Fruit fly (Drosophila melanogaster) whole organism, embryonic: ENCODE data around the gene CG7582.
A peak's percentile ranks its signal among the peaks of the same experiment; 100 is the strongest.

Experiments used
- CG10147 ChIP-seq: fragments of 200-800 bp; sonication (Bioruptor generic); optimal IDR thresholded peaks from 2 replicates; lab custom pipeline; 2019; ENCODE audit warnings: missing biosample characterization, mild to moderate bottlenecking, missing genetic modification characterization, moderate library complexity
- CG10267 ChIP-seq: fragments of 200-800 bp; sonication (Bioruptor generic); optimal IDR thresholded peaks from 2 replicates; lab custom pipeline; 2018; ENCODE audit warnings: missing biosample characterization, mild to moderate bottlenecking, missing genetic modification characterization, moderate library complexity
- CG10979 ChIP-seq: fragments of 200-800 bp; sonication (Bioruptor generic); optimal IDR thresholded peaks from 2 replicates; lab custom pipeline; 2018; ENCODE audit warnings: missing biosample characterization, mild to moderate bottlenecking, missing genetic modification characterization, moderate library complexity
- CG11695 ChIP-seq: fragments of 200-800 bp; sonication (Bioruptor generic); IDR thresholded peaks from 3 replicates; pipeline ENCODE4 v1.3.6; 2022; ENCODE audit warnings: missing biosample characterization, missing genetic modification characterization
- CG12769 ChIP-seq: fragments of 200-800 bp; sonication (Bioruptor generic); optimal IDR thresholded peaks from 2 replicates; lab custom pipeline; 2019; ENCODE audit warnings: missing biosample characterization, mild to moderate bottlenecking, missing genetic modification characterization, moderate library complexity
- CG12942 ChIP-seq: fragments of 200-800 bp; sonication (Bioruptor generic); optimal IDR thresholded peaks from 3 replicates; lab custom pipeline; 2016; ENCODE audit warnings: missing biosample characterization, missing genetic modification characterization
- CG13624 ChIP-seq: fragments of 200-800 bp; sonication (Bioruptor generic); optimal IDR thresholded peaks from 2 replicates; lab custom pipeline; 2016; ENCODE audit warnings: missing biosample characterization, missing genetic modification characterization
- CG14014 ChIP-seq: fragments of 200-800 bp; sonication (Bioruptor generic); IDR thresholded peaks from 2 replicates; pipeline ENCODE4 v1.3.6; 2022; ENCODE audit warnings: missing biosample characterization, missing genetic modification characterization
- CG15269 ChIP-seq: fragments of 200-800 bp; sonication (Bioruptor generic); optimal IDR thresholded peaks from 2 replicates; lab custom pipeline; 2018; ENCODE audit warnings: missing biosample characterization, mild to moderate bottlenecking, missing genetic modification characterization, moderate library complexity
- CG16779 ChIP-seq: fragments of 200-800 bp; sonication (Bioruptor generic); IDR thresholded peaks from 2 replicates; pipeline ENCODE4 v1.3.6; 2022; ENCODE audit warnings: missing biosample characterization, missing genetic modification characterization
- CG18262 ChIP-seq: fragments of 200-800 bp; optimal IDR thresholded peaks from 3 replicates; lab custom pipeline; 2019; ENCODE audit warnings: missing biosample characterization, mild to moderate bottlenecking, missing genetic modification characterization, moderate library complexity
- CG30431 ChIP-seq: fragments of 200-800 bp; sonication (Bioruptor generic); optimal IDR thresholded peaks from 2 replicates; lab custom pipeline; 2017; ENCODE audit warnings: missing biosample characterization, missing genetic modification characterization
- CG3726 ChIP-seq: fragments of 200-800 bp; sonication (Bioruptor generic); IDR thresholded peaks from 3 replicates; pipeline ENCODE4, ENCODE4 v1.3.6; 2022; ENCODE audit warnings: missing biosample characterization, missing genetic modification characterization
- CG3995 ChIP-seq: fragments of 200-800 bp; sonication (Bioruptor generic); optimal IDR thresholded peaks from 3 replicates; lab custom pipeline; 2016; ENCODE audit warnings: missing biosample characterization, missing genetic modification characterization
- CG4424 ChIP-seq: fragments of 200-800 bp; sonication (Bioruptor generic); optimal IDR thresholded peaks from 3 replicates; lab custom pipeline; 2016; ENCODE audit warnings: missing biosample characterization, missing genetic modification characterization
- CG6272 ChIP-seq: fragments of 200-800 bp; sonication (Bioruptor generic); IDR thresholded peaks from 2 replicates; pipeline ENCODE4 v1.3.6; 2022; ENCODE audit warnings: missing biosample characterization, missing genetic modification characterization
- CG6791 ChIP-seq: fragments of 200-800 bp; sonication (Bioruptor generic); IDR thresholded peaks from 3 replicates; pipeline ENCODE4 v1.3.6; 2022; ENCODE audit warnings: missing biosample characterization, missing genetic modification characterization; ENCODE audit not compliant: partially characterized antibody
- CG9215 ChIP-seq: fragments of 200-800 bp; sonication (Bioruptor generic); IDR thresholded peaks from 2 replicates; pipeline ENCODE4 v1.3.6; 2022; ENCODE audit warnings: missing biosample characterization, missing genetic modification characterization
- CG9797 ChIP-seq: fragments of 200-800 bp; sonication (Bioruptor generic); optimal IDR thresholded peaks from 3 replicates; lab custom pipeline; 2018; ENCODE audit warnings: missing biosample characterization, mild to moderate bottlenecking, missing genetic modification characterization
- CoRest ChIP-seq: fragments of 200-800 bp; sonication (Bioruptor generic); optimal IDR thresholded peaks from 3 replicates; lab custom pipeline; 2018; ENCODE audit warnings: missing biosample characterization, mild to moderate bottlenecking, missing genetic modification characterization, moderate library complexity
- Dll ChIP-seq: fragments of 200-800 bp; sonication (Bioruptor generic); IDR thresholded peaks from 4 replicates; pipeline ENCODE4 v1.3.6; 2022; ENCODE audit warnings: missing biosample characterization, missing genetic modification characterization; ENCODE audit not compliant: partially characterized antibody
- Ets65A ChIP-seq: fragments of 200-800 bp; sonication (Bioruptor generic); peaks from one replicate; lab custom pipeline; 2016; ENCODE audit warnings: missing biosample characterization, missing genetic modification characterization
- Gug ChIP-seq: fragments of 200-800 bp; sonication (Bioruptor generic); IDR thresholded peaks from 4 replicates; pipeline ENCODE4 v1.3.6; 2022; ENCODE audit warnings: missing biosample characterization, missing genetic modification characterization
- Hr78 ChIP-seq, 2 experiments: fragments of 200-800 bp in 1 of 2; fragments of >200 bp in 1 of 2; sonication (Bioruptor generic) in 1 of 2; optimal IDR thresholded peaks; 2 replicates each; lab custom pipeline; 2017 to 2019; ENCODE audit warnings: missing biosample characterization in 2 of 2, missing genetic modification characterization in 2 of 2, mild to moderate bottlenecking in 1 of 2, moderate library complexity in 1 of 2
- Max ChIP-seq: fragments of 200-800 bp; sonication (Bioruptor generic); optimal IDR thresholded peaks from 2 replicates; lab custom pipeline; 2016; ENCODE audit warnings: missing biosample characterization, mild to moderate bottlenecking, missing genetic modification characterization
- Meics ChIP-seq: fragments of 200-800 bp; sonication (Bioruptor generic); optimal IDR thresholded peaks from 2 replicates; lab custom pipeline; 2017; ENCODE audit warnings: missing biosample characterization, mild to moderate bottlenecking, missing genetic modification characterization
- Nf-YB ChIP-seq: fragments of 200-800 bp; sonication (Bioruptor generic); optimal IDR thresholded peaks from 3 replicates; lab custom pipeline; 2019; ENCODE audit warnings: missing biosample characterization, mild to moderate bottlenecking, missing genetic modification characterization, moderate library complexity
- Nf-YC ChIP-seq: fragments of 200-800 bp; optimal IDR thresholded peaks from 3 replicates; lab custom pipeline; 2019; ENCODE audit warnings: missing biosample characterization, mild to moderate bottlenecking, missing genetic modification characterization, moderate library complexity
- NfI ChIP-seq: fragments of 200-800 bp; sonication (Bioruptor generic); optimal IDR thresholded peaks from 3 replicates; lab custom pipeline; 2018; ENCODE audit warnings: missing biosample characterization, mild to moderate bottlenecking, missing genetic modification characterization, moderate library complexity
- Oaz ChIP-seq: fragments of 200-800 bp; sonication (Bioruptor generic); IDR thresholded peaks from 2 replicates; pipeline ENCODE4 v1.3.6; 2022; ENCODE audit warnings: missing biosample characterization, missing genetic modification characterization
- Oli ChIP-seq: fragments of 200-800 bp; sonication (Bioruptor generic); optimal IDR thresholded peaks from 2 replicates; lab custom pipeline; 2018; ENCODE audit warnings: missing biosample characterization, mild to moderate bottlenecking, missing genetic modification characterization, moderate library complexity
- Scr ChIP-seq: fragments of 200-800 bp; sonication (Bioruptor generic); IDR thresholded peaks from 2 replicates; pipeline ENCODE4 v1.3.6; 2022; ENCODE audit warnings: missing biosample characterization, missing genetic modification characterization; ENCODE audit not compliant: partially characterized antibody
- bcd ChIP-seq: fragments of 200-800 bp; sonication (Bioruptor generic); optimal IDR thresholded peaks from 2 replicates; lab custom pipeline; 2017; ENCODE audit warnings: missing biosample characterization, mild to moderate bottlenecking, missing genetic modification characterization
- cato ChIP-seq: fragments of 200-800 bp; sonication (Bioruptor generic); optimal IDR thresholded peaks from 2 replicates; lab custom pipeline; 2016; ENCODE audit warnings: missing biosample characterization, missing genetic modification characterization, borderline replicate concordance
- da ChIP-seq: fragments of 200-800 bp; sonication (Bioruptor generic); optimal IDR thresholded peaks from 2 replicates; lab custom pipeline; 2016; ENCODE audit warnings: missing biosample characterization, missing genetic modification characterization
- dati ChIP-seq: fragments of 200-800 bp; sonication (Bioruptor generic); IDR thresholded peaks from 2 replicates; pipeline ENCODE4 v1.3.6; 2022; ENCODE audit warnings: missing biosample characterization, missing genetic modification characterization
- dpn ChIP-seq, 2 experiments: fragments of 200-800 bp; sonication (Bioruptor generic); optimal IDR thresholded peaks; 3 replicates each; lab custom pipeline; 2016; ENCODE audit warnings: missing biosample characterization in 2 of 2, missing genetic modification characterization in 2 of 2
- gce ChIP-seq: fragments of 200-800 bp; sonication (Bioruptor generic); IDR thresholded peaks from 3 replicates; pipeline ENCODE4 v1.3.6; 2022; ENCODE audit warnings: missing biosample characterization, missing genetic modification characterization
- gt ChIP-seq: fragments of 200-800 bp; sonication (Bioruptor generic); IDR thresholded peaks from 2 replicates; pipeline ENCODE4 v1.3.6; 2022; ENCODE audit warnings: missing biosample characterization, missing genetic modification characterization
- hkb ChIP-seq, 2 experiments: fragments of 200-800 bp in 1 of 2; fragments of >200 bp in 1 of 2; sonication (Bioruptor generic) in 1 of 2; IDR thresholded peaks in 1 of 2; optimal IDR thresholded peaks in 1 of 2; 2 replicates each; pipeline versions ENCODE4 v1.3.6 to Lab custom; 2017 to 2022; ENCODE audit warnings: missing biosample characterization in 1 of 2, missing genetic modification characterization in 1 of 2
- insv ChIP-seq, 2 experiments: fragments of 200-800 bp; sonication (Bioruptor generic); optimal IDR thresholded peaks; 3 replicates each; lab custom pipeline; 2016 to 2018; ENCODE audit warnings: missing biosample characterization in 2 of 2, missing genetic modification characterization in 2 of 2
- inv ChIP-seq: fragments of 200-800 bp; sonication (Bioruptor generic); IDR thresholded peaks from 2 replicates; pipeline ENCODE4 v1.3.6; 2022; ENCODE audit warnings: missing biosample characterization, missing genetic modification characterization; ENCODE audit not compliant: partially characterized antibody
- ken ChIP-seq: fragments of 200-800 bp; sonication (Bioruptor generic); IDR thresholded peaks from 3 replicates; pipeline ENCODE4 v1.3.6; 2022; ENCODE audit warnings: missing biosample characterization, missing genetic modification characterization
- lmd ChIP-seq: fragments of 200-800 bp; sonication (Bioruptor generic); IDR thresholded peaks from 2 replicates; pipeline ENCODE4 v1.3.6; 2022; ENCODE audit warnings: missing biosample characterization, missing genetic modification characterization
- phol ChIP-seq: fragments of 200-800 bp; sonication (Bioruptor generic); optimal IDR thresholded peaks from 3 replicates; lab custom pipeline; 2018; ENCODE audit warnings: missing biosample characterization, mild to moderate bottlenecking, missing genetic modification characterization, moderate library complexity
- ro ChIP-seq: fragments of 200-800 bp; sonication (Bioruptor generic); IDR thresholded peaks from 2 replicates; pipeline ENCODE4 v1.3.6; 2022; ENCODE audit warnings: missing biosample characterization, missing genetic modification characterization
- sna ChIP-seq: fragments of 200-800 bp; sonication (Bioruptor generic); IDR thresholded peaks from 2 replicates; pipeline ENCODE4 v1.3.6; 2022; ENCODE audit warnings: missing biosample characterization, missing genetic modification characterization; ENCODE audit not compliant: partially characterized antibody
- sr ChIP-seq: fragments of 200-800 bp; sonication (Bioruptor generic); IDR thresholded peaks from 3 replicates; pipeline ENCODE4 v1.3.6; 2022; ENCODE audit warnings: missing biosample characterization, missing genetic modification characterization
- stc ChIP-seq: fragments of 200-800 bp; sonication (Bioruptor generic); IDR thresholded peaks from 2 replicates; pipeline ENCODE4 v1.3.6; 2022; ENCODE audit warnings: missing biosample characterization, missing genetic modification characterization
- tap ChIP-seq: fragments of 200-800 bp; optimal IDR thresholded peaks from 3 replicates; lab custom pipeline; 2019; ENCODE audit warnings: missing biosample characterization, mild to moderate bottlenecking, missing genetic modification characterization, moderate library complexity
- z ChIP-seq: fragments of 200-800 bp; sonication (Bioruptor generic); IDR thresholded peaks from 3 replicates; pipeline ENCODE4 v1.3.6; 2022; ENCODE audit warnings: missing biosample characterization, missing genetic modification characterization

CG7582 gene

DNA sequence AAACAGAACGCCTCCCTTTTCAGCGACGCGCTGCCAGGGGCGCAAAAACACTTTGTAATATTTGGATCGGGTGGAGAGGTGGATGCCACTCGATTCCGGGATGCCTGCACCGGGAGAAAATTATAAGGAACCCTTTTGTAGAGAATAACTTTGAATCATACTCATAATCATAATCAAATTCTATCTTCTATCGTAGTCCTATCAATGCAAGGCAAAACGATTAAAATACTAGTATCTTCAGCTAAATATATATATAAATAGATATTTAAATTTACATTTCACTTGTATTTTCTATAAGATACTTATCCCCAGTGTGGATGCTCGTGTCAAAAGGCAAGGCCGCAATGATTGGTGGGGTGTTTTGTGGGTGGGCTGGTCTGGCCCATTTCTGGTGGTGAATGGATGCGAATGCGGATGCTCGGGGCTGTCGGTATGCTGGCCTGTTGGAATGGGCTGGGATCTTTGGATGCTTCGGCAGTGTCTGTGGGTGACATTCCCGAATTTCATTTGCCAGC, 23.8 kb upstream of the CG7582 start (continued):
- TF ChIP-seq tap (tag; lab: Kevin White, UChicago) (no peak), Oli (peak; percentile 22), Meics (GFP tag; lab: Kevin White, UChicago) (no peak), gt (GFP tag; lab: Robert Waterston, UW) (no peak), dati (GFP tag; lab: Robert Waterston, UW) (no peak), ro (no peak), Hr78 (GFP tag; optimal IDR thresholded peaks at IDR 0.05; lab: Kevin White, UChicago) (no peak), CG3995 (GFP tag; lab: Kevin White, UChicago) (no peak), bcd (GFP tag; lab: Kevin White, UChicago) (no peak), cato (GFP tag; lab: Kevin White, UChicago) (no peak), CG15269 (tag; lab: Kevin White, UChicago) (peak; percentile 1), CG4424 (GFP tag; lab: Kevin White, UChicago) (no peak), CG9215 (GFP tag; lab: Robert Waterston, UW) (no peak), CG6791 (GFP tag; lab: Robert Waterston, UW) (no peak), Gug (GFP tag; lab: Robert Waterston, UW) (no peak), CG18262 (tag; lab: Kevin White, UChicago) (peak; percentile 2), gce (no peak), Nf-YC (tag; lab: Kevin White, UChicago) (peak; percentile 55), insv (GFP tag; optimal IDR thresholded peaks at IDR 0.05; lab: Kevin White, UChicago) (no peak), stc (GFP tag; lab: Robert Waterston, UW) (no peak), CG9797 (GFP tag; lab: Kevin White, UChicago) (no peak), CoRest (tag; lab: Kevin White, UChicago) (peak; percentile 0), CG14014 (GFP tag; lab: Robert Waterston, UW) (no peak), inv (GFP tag; lab: Robert Waterston, UW) (no peak), Nf-YB (GFP tag; lab: Kevin White, UChicago) (peak; percentile 79), CG6272 (GFP tag; lab: Robert Waterston, UW) (no peak), CG10267 (tag; lab: Kevin White, UChicago) (peak; percentile 1), CG3726 (GFP tag; lab: Robert Waterston, UW) (no peak), ken (no peak), lmd (GFP tag; lab: Robert Waterston, UW) (no peak), sr (no peak), sna (GFP tag; lab: Robert Waterston, UW) (no peak), dpn (GFP tag; optimal IDR thresholded peaks at IDR 0.05; lab: Kevin White, UChicago) (no peak), Max (GFP tag; lab: Kevin White, UChicago) (no peak), CG16779 (no peak), CG13624 (GFP tag; lab: Kevin White, UChicago) (no peak), Oaz (GFP tag; lab: Robert Waterston, UW) (no peak), Scr (GFP tag; lab: Robert Waterston, UW) (no peak), NfI (no peak), hkb (optimal IDR thresholded peaks at IDR 0.05; lab: Kevin White, UChicago) (no peak), hkb (GFP tag; IDR thresholded peaks at IDR 0.05; lab: Robert Waterston, UW) (no peak), CG11695 (GFP tag; lab: Robert Waterston, UW) (no peak), CG30431 (no peak), z (GFP tag; lab: Robert Waterston, UW) (no peak), phol (tag; lab: Kevin White, UChicago) (peak; percentile 12), da (GFP tag; lab: Kevin White, UChicago) (no peak), CG10147 (GFP tag; lab: Kevin White, UChicago) (no peak), CG12942 (no peak), CG10979 (peak; percentile 23), CG12769 (tag; lab: Kevin White, UChicago) (no peak), Ets65A (peak; percentile 30), Dll (GFP tag; lab: Robert Waterston, UW) (no peak)
